Fruit fly (Drosophila melanogaster) whole organism, embryonic: ENCODE data around the gene lawc.

ENCODE experiments used
- Atf6 ChIP-seq: fragments of 200-800 bp; sonication (Bioruptor generic); IDR thresholded peaks from 2 replicates; pipeline ENCODE4 v1.3.6; 2022; ENCODE audit warnings: missing biosample characterization, missing genetic modification characterization
- BtbVII ChIP-seq: fragments of 200-800 bp; sonication (Bioruptor generic); optimal IDR thresholded peaks from 3 replicates; lab custom pipeline; 2017; ENCODE audit warnings: missing biosample characterization, mild to moderate bottlenecking, missing genetic modification characterization
- CG1024 ChIP-seq: fragments of 200-800 bp; sonication (Bioruptor generic); IDR thresholded peaks from 2 replicates; pipeline ENCODE4 v1.3.6; 2022; ENCODE audit warnings: missing biosample characterization, missing genetic modification characterization
- CG10959 ChIP-seq: fragments of 200-800 bp; sonication (Bioruptor generic); IDR thresholded peaks from 2 replicates; pipeline ENCODE4 v1.3.6; 2022; ENCODE audit warnings: missing biosample characterization, missing genetic modification characterization
- CG11247 ChIP-seq: fragments of 200-800 bp; sonication (Bioruptor generic); IDR thresholded peaks from 2 replicates; pipeline ENCODE4 v1.3.6; 2022; ENCODE audit warnings: missing biosample characterization, missing genetic modification characterization
- CG11723 ChIP-seq: fragments of 200-800 bp; sonication (Bioruptor generic); optimal IDR thresholded peaks from 2 replicates; lab custom pipeline; 2017; ENCODE audit warnings: missing biosample characterization, mild to moderate bottlenecking, missing genetic modification characterization
- CG12219 ChIP-seq: fragments of 200-800 bp; sonication (Bioruptor generic); optimal IDR thresholded peaks from 3 replicates; lab custom pipeline; 2018; ENCODE audit warnings: missing biosample characterization, mild to moderate bottlenecking, missing genetic modification characterization
- CG13894 ChIP-seq: fragments of 200-800 bp; sonication (Bioruptor generic); optimal IDR thresholded peaks from 3 replicates; lab custom pipeline; 2018; ENCODE audit warnings: missing biosample characterization, mild to moderate bottlenecking, missing genetic modification characterization, moderate library complexity
- CG15479 ChIP-seq: fragments of 200-800 bp; sonication (Bioruptor generic); optimal IDR thresholded peaks from 3 replicates; lab custom pipeline; 2019; ENCODE audit warnings: missing biosample characterization, mild to moderate bottlenecking, missing genetic modification characterization, moderate library complexity
- CG15514 ChIP-seq: fragments of 200-800 bp; sonication (Bioruptor generic); optimal IDR thresholded peaks from 3 replicates; lab custom pipeline; 2017; ENCODE audit warnings: missing biosample characterization, missing genetic modification characterization, mild to moderate bottlenecking, moderate library complexity, missing genetic modification reagents
- CG17568 ChIP-seq: fragments of 200-800 bp; sonication (Bioruptor generic); optimal IDR thresholded peaks from 2 replicates; lab custom pipeline; 2018; ENCODE audit warnings: missing biosample characterization, mild to moderate bottlenecking, missing genetic modification characterization, moderate library complexity
- CG1792 ChIP-seq: fragments of 200-800 bp; sonication (Bioruptor generic); optimal IDR thresholded peaks from 2 replicates; lab custom pipeline; 2016; ENCODE audit warnings: missing biosample characterization, missing genetic modification characterization
- CG18599 ChIP-seq: fragments of 200-800 bp; sonication (Bioruptor generic); optimal IDR thresholded peaks from 3 replicates; lab custom pipeline; 2017; ENCODE audit warnings: missing biosample characterization, missing genetic modification characterization, mild to moderate bottlenecking, moderate library complexity, missing genetic modification reagents
- CG32532 ChIP-seq: fragments of 200-800 bp; sonication (Bioruptor generic); IDR thresholded peaks from 2 replicates; pipeline ENCODE4 v1.3.6; 2022; ENCODE audit warnings: missing biosample characterization, missing genetic modification characterization
- CG3847 ChIP-seq: fragments of 200-800 bp; sonication (Bioruptor generic); IDR thresholded peaks from 2 replicates; pipeline ENCODE4 v1.3.6; 2022; ENCODE audit warnings: missing biosample characterization, missing genetic modification characterization
- CG4404 ChIP-seq: fragments of 200-800 bp; sonication (Bioruptor generic); IDR thresholded peaks from 2 replicates; pipeline ENCODE4 v1.3.6; 2022; ENCODE audit warnings: missing biosample characterization, missing genetic modification characterization
- CG7987 ChIP-seq: fragments of 200-800 bp; sonication (Bioruptor generic); optimal IDR thresholded peaks from 2 replicates; lab custom pipeline; 2018; ENCODE audit warnings: missing biosample characterization, mild to moderate bottlenecking, missing genetic modification characterization, moderate library complexity
- CG8359 ChIP-seq: fragments of 200-800 bp; sonication (Bioruptor generic); optimal IDR thresholded peaks from 2 replicates; lab custom pipeline; 2017; ENCODE audit warnings: missing biosample characterization, mild to moderate bottlenecking, missing genetic modification characterization, borderline replicate concordance
- Dip3 ChIP-seq: fragments of 200-800 bp; sonication (Bioruptor generic); optimal IDR thresholded peaks from 3 replicates; lab custom pipeline; 2016; ENCODE audit warnings: missing biosample characterization, missing genetic modification characterization
- Doc3 ChIP-seq: fragments of 200-800 bp; sonication (Bioruptor generic); IDR thresholded peaks from 3 replicates; pipeline ENCODE4 v1.3.6; 2022; ENCODE audit warnings: missing biosample characterization, missing genetic modification characterization; ENCODE audit not compliant: partially characterized antibody
- H15 ChIP-seq: fragments of 200-800 bp; sonication (Bioruptor generic); IDR thresholded peaks from 3 replicates; pipeline ENCODE4 v1.3.6; 2022; ENCODE audit warnings: missing biosample characterization, missing genetic modification characterization
- HmgZ ChIP-seq: fragments of 200-800 bp; sonication (Bioruptor generic); optimal IDR thresholded peaks from 2 replicates; lab custom pipeline; 2018; ENCODE audit warnings: missing biosample characterization, mild to moderate bottlenecking, missing genetic modification characterization
- Hr51 ChIP-seq, 2 experiments: fragments of 200-800 bp; sonication (Bioruptor generic); optimal IDR thresholded peaks; 2 replicates in 1 of 2; 3 replicates in 1 of 2; lab custom pipeline; 2016 to 2018; ENCODE audit warnings: missing biosample characterization in 2 of 2, missing genetic modification characterization in 2 of 2, mild to moderate bottlenecking in 1 of 2, moderate library complexity in 1 of 2
- Lpt ChIP-seq: fragments of >200 bp; optimal IDR thresholded peaks from 2 replicates; lab custom pipeline; 2018; ENCODE audit warnings: missing biosample characterization, missing genetic modification characterization
- Med ChIP-seq: fragments of 200-800 bp; sonication (Bioruptor generic); peaks from one replicate; lab custom pipeline; 2016; ENCODE audit warnings: missing biosample characterization, missing genetic modification characterization, mild to moderate bottlenecking, inconsistent platforms, moderate library complexity
- Poxn ChIP-seq: fragments of 200-800 bp; sonication (Bioruptor generic); IDR thresholded peaks from 2 replicates; pipeline ENCODE4 v1.3.6; 2022; ENCODE audit warnings: missing biosample characterization, missing genetic modification characterization
- abd-A ChIP-seq: fragments of 200-800 bp; sonication (Bioruptor generic); optimal IDR thresholded peaks from 3 replicates; lab custom pipeline; 2019; ENCODE audit warnings: missing biosample characterization, mild to moderate bottlenecking, missing genetic modification characterization, moderate library complexity
- ase ChIP-seq: fragments of 200-800 bp; sonication (Bioruptor generic); IDR thresholded peaks from 3 replicates; pipeline ENCODE4 v1.3.6; 2022; ENCODE audit warnings: missing biosample characterization, missing genetic modification characterization
- ash1 ChIP-seq: fragments of 200-800 bp; sonication (Bioruptor generic); optimal IDR thresholded peaks from 2 replicates; lab custom pipeline; 2018; ENCODE audit warnings: missing biosample characterization, mild to moderate bottlenecking, missing genetic modification characterization
- bigmax ChIP-seq: fragments of 200-800 bp; sonication (Bioruptor generic); optimal IDR thresholded peaks from 2 replicates; lab custom pipeline; 2018; ENCODE audit warnings: missing biosample characterization, mild to moderate bottlenecking, missing genetic modification characterization
- br ChIP-seq: fragments of >200 bp; optimal IDR thresholded peaks from 2 replicates; lab custom pipeline; 2017
- chinmo ChIP-seq: fragments of 200-800 bp; sonication (Bioruptor generic); IDR thresholded peaks from 4 replicates; pipeline ENCODE4 v1.3.6; 2022; ENCODE audit warnings: missing biosample characterization, missing genetic modification characterization; ENCODE audit not compliant: partially characterized antibody
- ci ChIP-seq: fragments of 200-800 bp; sonication (Bioruptor generic); IDR thresholded peaks from 3 replicates; pipeline ENCODE4 v1.3.6; 2022; ENCODE audit warnings: missing biosample characterization, missing genetic modification characterization
- crc ChIP-seq: fragments of 200-800 bp; sonication (Bioruptor generic); optimal IDR thresholded peaks from 2 replicates; lab custom pipeline; 2016; ENCODE audit warnings: missing biosample characterization, missing genetic modification characterization
- cwo ChIP-seq: fragments of 200-800 bp; sonication (Bioruptor generic); optimal IDR thresholded peaks from 3 replicates; lab custom pipeline; 2017; ENCODE audit warnings: missing biosample characterization, missing genetic modification characterization, mild to moderate bottlenecking, moderate library complexity, missing genetic modification reagents
- fd96Cb ChIP-seq: fragments of 200-800 bp; sonication (Bioruptor generic); optimal IDR thresholded peaks from 2 replicates; lab custom pipeline; 2018; ENCODE audit warnings: missing biosample characterization, mild to moderate bottlenecking, missing genetic modification characterization, moderate library complexity
- insv ChIP-seq, 2 experiments: fragments of 200-800 bp; sonication (Bioruptor generic); optimal IDR thresholded peaks; 3 replicates each; lab custom pipeline; 2016 to 2018; ENCODE audit warnings: missing biosample characterization in 2 of 2, missing genetic modification characterization in 2 of 2
- lmd ChIP-seq: fragments of 200-800 bp; sonication (Bioruptor generic); IDR thresholded peaks from 2 replicates; pipeline ENCODE4 v1.3.6; 2022; ENCODE audit warnings: missing biosample characterization, missing genetic modification characterization
- mam ChIP-seq: fragments of 200-800 bp; sonication (Bioruptor generic); optimal IDR thresholded peaks from 3 replicates; lab custom pipeline; 2016; ENCODE audit warnings: missing biosample characterization, missing genetic modification characterization
- odd ChIP-seq: fragments of 200-800 bp; sonication (Bioruptor generic); optimal IDR thresholded peaks from 2 replicates; lab custom pipeline; 2017; ENCODE audit warnings: missing biosample characterization, mild to moderate bottlenecking, missing genetic modification characterization
- pho ChIP-seq: fragments of 200-800 bp; sonication (Bioruptor generic); optimal IDR thresholded peaks from 2 replicates; lab custom pipeline; 2016; ENCODE audit warnings: missing biosample characterization, missing genetic modification characterization
- rib ChIP-seq: fragments of 200-800 bp; sonication (Bioruptor generic); IDR thresholded peaks from 2 replicates; pipeline ENCODE4 v1.3.6; 2022; ENCODE audit warnings: missing biosample characterization, missing genetic modification characterization
- sens-2 ChIP-seq: fragments of 200-800 bp; sonication (Bioruptor generic); IDR thresholded peaks from 2 replicates; pipeline ENCODE4 v1.3.6; 2022; ENCODE audit warnings: missing biosample characterization, missing genetic modification characterization
- slou ChIP-seq: fragments of 200-800 bp; sonication (Bioruptor generic); optimal IDR thresholded peaks from 3 replicates; lab custom pipeline; 2016; ENCODE audit warnings: missing biosample characterization, missing genetic modification characterization
- sob ChIP-seq: fragments of 200-800 bp; sonication (Bioruptor generic); IDR thresholded peaks from 2 replicates; pipeline ENCODE4 v1.3.6; 2022; ENCODE audit warnings: missing biosample characterization, missing genetic modification characterization
- sr ChIP-seq: fragments of 200-800 bp; sonication (Bioruptor generic); IDR thresholded peaks from 3 replicates; pipeline ENCODE4 v1.3.6; 2022; ENCODE audit warnings: missing biosample characterization, missing genetic modification characterization
- tgo ChIP-seq: fragments of 200-800 bp; sonication (Bioruptor generic); IDR thresholded peaks from 3 replicates; pipeline ENCODE4 v1.3.6; 2022; ENCODE audit warnings: missing biosample characterization, missing genetic modification characterization
- toy ChIP-seq: fragments of 200-800 bp; sonication (Bioruptor generic); IDR thresholded peaks from 2 replicates; pipeline ENCODE4 v1.3.6; 2022; ENCODE audit warnings: missing biosample characterization, missing genetic modification characterization
- unpg ChIP-seq: fragments of 200-800 bp; sonication (Bioruptor generic); optimal IDR thresholded peaks from 3 replicates; lab custom pipeline; 2018; ENCODE audit warnings: missing biosample characterization, mild to moderate bottlenecking, missing genetic modification characterization, moderate library complexity
- wdn ChIP-seq: fragments of 200-800 bp; sonication (Bioruptor generic); IDR thresholded peaks from 2 replicates; pipeline ENCODE4 v1.3.6; 2022; ENCODE audit warnings: missing biosample characterization, missing genetic modification characterization
- zf30C ChIP-seq: fragments of 200-800 bp; sonication (Bioruptor generic); optimal IDR thresholded peaks from 3 replicates; lab custom pipeline; 2018; ENCODE audit warnings: missing biosample characterization, mild to moderate bottlenecking, missing genetic modification characterization

The lawc gene

DNA sequence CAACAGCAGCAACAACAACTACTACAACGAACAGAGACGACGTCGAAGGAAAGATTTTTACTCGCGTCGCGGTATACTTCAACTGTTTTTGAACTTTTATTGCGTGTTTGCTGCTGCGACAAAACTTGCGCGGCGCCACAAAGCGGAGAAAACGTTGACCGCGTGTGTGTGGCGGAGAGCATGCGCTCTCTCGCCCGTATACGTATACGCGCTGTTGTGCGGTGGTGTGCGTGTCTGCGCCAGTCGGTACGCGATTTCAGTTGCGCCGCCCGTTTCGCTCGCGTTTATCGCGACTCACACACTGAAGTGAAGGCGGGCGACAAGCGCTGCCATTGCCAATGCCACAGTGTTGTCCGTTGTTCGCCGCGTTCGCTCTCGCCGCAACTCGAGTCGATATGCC lies 1.7 kb downstream of the lawc start (continued):
- TF ChIP-seq sob (GFP tag; lab: Robert Waterston, UW) (peak; percentile 85), CG11247 (GFP tag; lab: Robert Waterston, UW) (peak; percentile 68; the same call in 1 of the 2 replicates), zf30C (GFP tag; lab: Kevin White, UChicago) (peak; percentile 50), CG15479 (peak; percentile 99), BtbVII (GFP tag; lab: Kevin White, UChicago) (peak; percentile 74), wdn (GFP tag; lab: Robert Waterston, UW) (peak; percentile 84), br (lab: Kevin White, UChicago) (no peak), lmd (GFP tag; lab: Robert Waterston, UW) (no peak), sens-2 (GFP tag; lab: Robert Waterston, UW) (peak; percentile 39; the same call in 1 of the 2 replicates), mam (GFP tag; lab: Kevin White, UChicago) (no peak), CG7987 (GFP tag; lab: Kevin White, UChicago) (peak; percentile 68), CG32532 (GFP tag; lab: Robert Waterston, UW) (peak; percentile 84), Lpt (GFP tag; lab: Kevin White, UChicago) (no peak), Hr51 (GFP tag; optimal IDR thresholded peaks at IDR 0.05; lab: Kevin White, UChicago) (peak in 1 of 2 experiments; percentile 33), cwo (GFP tag; lab: Kevin White, UChicago) (peak; percentile 1), CG13894 (tag; lab: Kevin White, UChicago) (peak; percentile 87), CG10959 (GFP tag; lab: Robert Waterston, UW) (peak; percentile 45; the same call in 1 of the 2 replicates), ase (peak; percentile 68; the same call in 2 of the 3 replicates), CG17568 (peak; percentile 43), chinmo (peak; percentile 86), toy (peak; percentile 92), CG12219 (GFP tag; lab: Kevin White, UChicago) (peak; percentile 73), insv (GFP tag; optimal IDR thresholded peaks at IDR 0.05; lab: Kevin White, UChicago) (peak in 1 of 2 experiments; percentile 46), H15 (0 out of 3 replicates have a peak, but pooled peaks have one; percentile 51), bigmax (GFP tag; lab: Kevin White, UChicago) (peak; percentile 3), ci (GFP tag; lab: Robert Waterston, UW) (peak; percentile 96), abd-A (peak; percentile 82), tgo (no peak), Dip3 (GFP tag; lab: Kevin White, UChicago) (no peak), unpg (GFP tag; lab: Kevin White, UChicago) (peak; percentile 31), CG11723 (GFP tag; lab: Kevin White, UChicago) (peak; percentile 72), CG4404 (GFP tag; lab: Robert Waterston, UW) (0 out of 2 replicates have a peak, but pooled peaks have one; percentile 18), crc (GFP tag; lab: Kevin White, UChicago) (no peak), CG8359 (GFP tag; lab: Kevin White, UChicago) (peak; percentile 32), odd (GFP tag; lab: Kevin White, UChicago) (peak; percentile 52), rib (GFP tag; lab: Robert Waterston, UW) (peak; percentile 91), slou (no peak), CG1792 (GFP tag; lab: Kevin White, UChicago) (no peak), Doc3 (GFP tag; lab: Robert Waterston, UW) (no peak), Poxn (GFP tag; lab: Robert Waterston, UW) (0 out of 2 replicates have a peak, but pooled peaks have one; percentile 28), CG18599 (peak; percentile 76), ash1 (GFP tag; lab: Kevin White, UChicago) (peak; percentile 58), pho (GFP tag; lab: Kevin White, UChicago) (no peak), Med (peak; percentile 90), CG15514 (peak; percentile 72), CG3847 (GFP tag; lab: Robert Waterston, UW) (peak; percentile 89), Atf6 (peak; percentile 97), fd96Cb (tag; lab: Kevin White, UChicago) (no peak), HmgZ (peak; percentile 75), CG1024 (GFP tag; lab: Robert Waterston, UW) (no peak; the same call in 1 of the 2 replicates), sr (GFP tag; lab: Robert Waterston, UW) (peak; percentile 56; the same call in 1 of the 3 replicates)
